Fruit fly (Drosophila melanogaster): ENCODE measurements around the gene CDase.

Gene CDase

DNA sequence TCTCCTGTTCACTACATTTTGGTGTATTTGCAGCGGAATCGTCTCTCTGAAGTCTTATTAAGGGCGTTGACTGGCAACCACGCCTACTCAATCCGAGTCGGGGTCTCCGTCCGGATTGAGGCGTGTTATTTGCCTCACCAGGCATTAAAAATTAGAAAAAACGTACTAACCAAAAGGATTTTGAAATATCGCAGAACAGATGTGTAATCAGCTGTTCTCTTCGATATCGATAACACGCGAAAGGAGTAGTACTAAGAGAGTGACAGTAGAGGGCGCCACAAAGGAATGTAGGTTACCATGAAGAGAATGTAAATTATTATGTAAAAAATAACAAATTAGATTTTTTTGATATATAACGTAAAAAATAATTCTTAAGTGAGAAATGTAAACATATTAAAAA is 34.3 kb upstream of the CDase start, which contains the start of gene CG15536:
CG15536 (minus strand) TSS at position 170 of the 400 bp plus-strand sequence.
- peak; percentile 15 for TF ChIP-seq esn (GFP tag; optimal IDR thresholded peaks at IDR 0.05)
- TF ChIP-seq fd59A (GFP tag; optimal IDR thresholded peaks at IDR 0.05): no peak
- no peak for TF ChIP-seq spab (GFP tag; optimal IDR thresholded peaks at IDR 0.05)
- peak; percentile 14 for TF ChIP-seq Eip78C (GFP tag)

DNA sequence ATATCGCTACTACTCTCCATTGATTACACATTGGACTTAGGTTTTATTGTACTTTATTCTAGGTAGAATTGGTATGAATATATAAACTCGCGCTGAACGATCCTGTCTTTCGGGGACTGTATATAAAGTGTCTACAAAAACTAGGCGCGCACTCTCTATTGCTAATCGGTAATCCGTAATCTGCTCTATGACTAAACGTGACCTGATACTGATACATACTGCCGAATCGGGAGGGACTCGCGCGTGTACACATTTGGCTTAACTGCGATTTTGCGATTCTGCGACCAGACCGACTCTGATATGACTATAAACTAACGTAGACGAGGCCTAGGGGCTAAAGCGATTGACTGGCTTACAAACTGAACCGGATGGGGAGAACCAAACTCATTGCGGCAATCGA is 33.7 kb upstream of the CDase start:
- TF ChIP-seq CG11294 (GFP tag; IDR thresholded peaks at IDR 0.05) (no peak), vri (GFP tag; optimal IDR thresholded peaks at IDR 0.05) (no peak), CG11902 (GFP tag; optimal IDR thresholded peaks at IDR 0.05) (no peak), Hr38 (GFP tag; optimal IDR thresholded peaks at IDR 0.05) (no peak), Sox102F (GFP tag; optimal IDR thresholded peaks at IDR 0.05) (no peak), CG34406 (GFP tag; optimal IDR thresholded peaks at IDR 0.05) (no peak), spab (GFP tag; optimal IDR thresholded peaks at IDR 0.05) (no peak), Lpt (GFP tag; optimal IDR thresholded peaks at IDR 0.05) (no peak), fd59A (GFP tag; optimal IDR thresholded peaks at IDR 0.05) (no peak), CG16779 (tag; optimal IDR thresholded peaks at IDR 0.05) (no peak), Eip75B (GFP tag; optimal IDR thresholded peaks at IDR 0.05) (no peak), Ets21C (GFP tag; optimal IDR thresholded peaks at IDR 0.05) (no peak), CG3919 (GFP tag; optimal IDR thresholded peaks at IDR 0.05) (no peak), Blimp-1 (GFP tag; optimal IDR thresholded peaks at IDR 0.05) (no peak)

DNA sequence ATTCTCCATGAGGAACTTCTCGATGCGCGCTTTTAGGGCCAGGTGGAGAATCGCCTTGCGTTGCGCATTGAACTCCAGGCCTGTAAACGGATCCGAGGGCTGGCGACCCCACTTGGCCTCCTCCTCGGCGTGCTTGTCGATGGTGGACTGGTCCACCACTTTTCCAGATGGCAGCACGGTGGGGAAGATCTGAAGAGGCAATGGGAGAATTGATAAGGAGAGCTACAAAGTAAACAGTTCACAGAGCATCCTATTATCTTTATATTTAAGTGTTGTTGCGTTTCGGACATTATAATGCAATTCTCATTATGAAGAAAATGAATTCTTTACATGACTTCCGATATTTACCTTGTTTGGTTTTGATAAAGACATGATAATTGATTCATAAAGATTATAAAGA is 32.7 kb upstream of the CDase start:
- no peak for TF ChIP-seq CG8319 (GFP tag; optimal IDR thresholded peaks at IDR 0.05)
- peak; percentile 96 for TF ChIP-seq dsx (GFP tag; optimal IDR thresholded peaks at IDR 0.05; ENCODE audit: poor library complexity, severe bottlenecking)
- peak; percentile 99 for TF ChIP-seq svp (GFP tag)
- TF ChIP-seq CG15336 (GFP tag; IDR thresholded peaks at IDR 0.05): no peak
- no peak for TF ChIP-seq CG6808 (GFP tag; optimal IDR thresholded peaks at IDR 0.05)
- no peak for TF ChIP-seq acj6 (GFP tag; optimal IDR thresholded peaks at IDR 0.05)
- peak; percentile 0 for TF ChIP-seq Eip78C (GFP tag)

DNA sequence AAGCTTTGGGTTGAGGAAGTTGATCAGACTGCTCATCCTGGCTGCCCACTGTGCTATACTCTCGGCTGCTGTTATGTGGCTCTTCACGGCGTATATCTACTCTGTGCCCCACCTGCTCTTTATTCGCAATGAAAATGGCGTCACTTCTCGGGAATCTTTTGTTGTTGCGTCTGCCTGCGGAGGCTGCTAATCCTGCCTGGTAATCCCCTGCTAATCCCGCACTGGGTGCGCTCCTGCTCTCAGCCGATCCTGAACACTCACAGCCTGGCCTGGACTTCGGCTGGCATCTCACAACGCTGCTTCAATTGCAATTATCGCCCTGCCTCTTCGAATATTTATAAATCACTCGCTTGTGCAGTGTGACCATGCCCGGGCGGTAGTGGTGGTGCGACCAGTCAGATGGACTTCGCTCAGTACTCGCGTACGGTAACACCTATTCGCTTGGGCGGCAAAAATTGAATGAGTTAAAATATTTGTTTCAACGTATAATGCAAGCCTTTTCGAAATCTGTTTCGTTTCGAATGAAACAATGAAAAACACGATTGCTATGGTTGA is 31.4 kb upstream of the CDase start, which contains the start of gene CG2218:
CG2218 (minus strand) TSS at position 472 of the 555 bp plus-strand sequence.
- no peak for TF ChIP-seq CG8319 (GFP tag; optimal IDR thresholded peaks at IDR 0.05)
- no peak for TF ChIP-seq Ets96B (tag; optimal IDR thresholded peaks at IDR 0.05)
- TF ChIP-seq Hr38 (GFP tag; optimal IDR thresholded peaks at IDR 0.05): no peak
- TF ChIP-seq Ets21C (GFP tag; optimal IDR thresholded peaks at IDR 0.05): no peak
- peak; percentile 65 for TF ChIP-seq CG6808 (GFP tag; optimal IDR thresholded peaks at IDR 0.05)
- no peak for TF ChIP-seq CG6163 (GFP tag; IDR thresholded peaks at IDR 0.05)
- TF ChIP-seq CG6276 (GFP tag; optimal IDR thresholded peaks at IDR 0.05): no peak
- TF ChIP-seq acj6 (GFP tag; optimal IDR thresholded peaks at IDR 0.05): no peak
- peak in 1 of 2 experiments; percentile 81 for TF ChIP-seq ss (GFP tag; optimal IDR thresholded peaks at IDR 0.05)
- TF ChIP-seq cyc (GFP tag; optimal IDR thresholded peaks at IDR 0.05): no peak
- TF ChIP-seq lz (GFP tag; optimal IDR thresholded peaks at IDR 0.05): no peak
- TF ChIP-seq fd85E (GFP tag; optimal IDR thresholded peaks at IDR 0.05): no peak
- peak; percentile 74 for TF ChIP-seq Sox14 (GFP tag; optimal IDR thresholded peaks at IDR 0.05)
- TF ChIP-seq CG32006 (GFP tag; optimal IDR thresholded peaks at IDR 0.05): no peak
- no peak for TF ChIP-seq CG10669 (GFP tag; optimal IDR thresholded peaks at IDR 0.05)
- TF ChIP-seq fd59A (GFP tag; optimal IDR thresholded peaks at IDR 0.05): no peak
- no peak for TF ChIP-seq Sox102F (GFP tag; optimal IDR thresholded peaks at IDR 0.05)
- TF ChIP-seq Hr4 (GFP tag; optimal IDR thresholded peaks at IDR 0.05): no peak
- no peak for TF ChIP-seq CG7368 (GFP tag; optimal IDR thresholded peaks at IDR 0.05)
- TF ChIP-seq Hr39 (GFP tag; optimal IDR thresholded peaks at IDR 0.05): no peak
- TF ChIP-seq CG3032 (tag; optimal IDR thresholded peaks at IDR 0.05): no peak
- no peak for TF ChIP-seq Eip75B (GFP tag; optimal IDR thresholded peaks at IDR 0.05)
- no peak for TF ChIP-seq CG31627 (GFP tag; optimal IDR thresholded peaks at IDR 0.05)
- no peak for TF ChIP-seq CG11902 (GFP tag; optimal IDR thresholded peaks at IDR 0.05)
- no peak for TF ChIP-seq Smox (GFP tag; optimal IDR thresholded peaks at IDR 0.05)
- TF ChIP-seq CG8632 (GFP tag; optimal IDR thresholded peaks at IDR 0.05): no peak
- TF ChIP-seq vri (GFP tag; optimal IDR thresholded peaks at IDR 0.05): no peak
- no peak for TF ChIP-seq Lpt (GFP tag; optimal IDR thresholded peaks at IDR 0.05)
- peak; percentile 39 for TF ChIP-seq CG9139 (GFP tag; optimal IDR thresholded peaks at IDR 0.05)
- no peak for TF ChIP-seq topi (GFP tag; optimal IDR thresholded peaks at IDR 0.05)
- TF ChIP-seq spab (GFP tag; optimal IDR thresholded peaks at IDR 0.05): no peak

Data from whole organism, prepupa.